Worm (Caenorhabditis elegans): Measurements from ENCODE around the gene hif-1.

DNA sequence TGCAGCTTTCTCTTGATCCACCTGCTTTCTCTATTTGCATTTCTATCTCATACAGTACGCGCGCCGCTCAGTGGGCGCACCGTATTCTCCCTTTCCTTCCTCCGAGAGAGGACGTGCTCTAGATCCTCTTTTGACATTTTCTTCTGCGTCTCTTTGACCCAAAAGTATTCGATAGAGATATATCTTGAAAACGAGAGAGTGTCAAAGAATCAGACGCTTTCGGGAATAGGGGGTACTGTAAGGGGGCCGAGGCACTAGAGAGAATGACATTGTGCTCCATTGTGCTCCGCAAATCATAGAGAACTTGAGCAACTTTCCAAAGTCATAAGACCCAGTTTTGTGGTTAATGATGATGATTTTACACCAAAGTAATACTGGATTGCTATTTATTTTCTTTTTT, 31.1 kb upstream of the hif-1 start:
- no peak for TF ChIP-seq ceh-48 (tag; optimal IDR thresholded peaks at IDR 0.05)
- no peak for TF ChIP-seq unc-42 (tag; optimal IDR thresholded peaks at IDR 0.05)
- no peak for TF ChIP-seq fax-1 (tag; optimal IDR thresholded peaks at IDR 0.05)

Data from whole organism, late embryonic.